Fruit fly (Drosophila melanogaster): ENCODE measurements around the gene BtbVII.

- TF ChIP-seq CG9948 (tag; optimal IDR thresholded peaks at IDR 0.05) (no peak), EcR (GFP tag; optimal IDR thresholded peaks at IDR 0.05) (no peak), CG32121 (GFP tag; IDR thresholded peaks at IDR 0.05) (no peak), CG14655 (GFP tag; optimal IDR thresholded peaks at IDR 0.05) (no peak), Snoo (tag; optimal IDR thresholded peaks at IDR 0.05) (no peak), CG10348 (GFP tag; IDR thresholded peaks at IDR 0.05) (no peak), CG12605 (GFP tag; IDR thresholded peaks at IDR 0.05) (no peak), CG4496 (GFP tag; IDR thresholded peaks at IDR 0.05) (no peak), CG8159 (tag; optimal IDR thresholded peaks at IDR 0.05) (no peak), CG17806 (tag; optimal IDR thresholded peaks at IDR 0.05) (no peak), CG15710 (tag; optimal IDR thresholded peaks at IDR 0.05) (no peak), gl (tag; optimal IDR thresholded peaks at IDR 0.05) (no peak), Pif1A (GFP tag; optimal IDR thresholded peaks at IDR 0.05) (no peak), Ets98B (GFP tag; IDR thresholded peaks at IDR 0.05) (no peak)
These were observed 57.8 kb downstream of the BtbVII start, which contains the start of gene CG33160 for dm6 chr3L:3206263-3206662.
